Worm (Caenorhabditis elegans): ENCODE data around the gene F56D2.2.

Gene F56D2.2

DNA sequence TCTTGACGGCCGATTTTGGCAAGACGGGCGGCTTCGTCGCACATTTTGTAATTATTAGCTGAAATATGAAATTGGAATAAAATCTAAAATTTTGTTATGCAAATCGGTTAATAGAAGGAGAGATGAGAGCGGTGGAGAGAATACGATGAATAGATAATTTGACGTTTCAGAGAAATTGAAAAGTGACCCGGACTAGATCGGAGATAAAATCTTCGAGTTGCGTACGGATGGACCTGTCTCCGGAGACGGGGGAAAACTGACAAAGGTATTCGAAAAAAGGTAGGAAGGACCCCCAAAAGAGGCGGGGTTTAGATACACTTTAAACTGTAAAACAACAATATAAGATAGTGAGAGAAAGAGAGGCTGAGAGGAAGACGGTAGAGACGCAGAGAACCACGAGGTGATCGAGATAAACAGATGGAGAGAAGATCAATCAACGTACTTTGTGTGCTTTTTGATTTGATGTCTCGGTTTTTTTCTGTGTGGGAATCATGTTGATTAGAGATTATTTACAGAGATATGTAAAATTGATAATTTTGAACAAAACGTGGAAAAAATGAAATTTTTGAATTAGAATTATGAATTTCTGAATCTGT, 34.9 kb upstream of the F56D2.2 start, which contains the start of gene F09F7.6 (continued):
- TF ChIP-seq hmg-1.2 (GFP tag; IDR thresholded peaks at IDR 0.05) (peak; percentile 52), him-1 (tag; optimal IDR thresholded peaks at IDR 0.05) (no peak), ztf-3 (GFP tag; optimal IDR thresholded peaks at IDR 0.05) (no peak), attf-5 (GFP tag; optimal IDR thresholded peaks at IDR 0.05) (peak; percentile 38), ztf-28 (GFP tag; IDR thresholded peaks at IDR 0.05) (no peak), mxl-1 (tag; optimal IDR thresholded peaks at IDR 0.05) (no peak), tlf-1 (GFP tag; optimal IDR thresholded peaks at IDR 0.05) (peak; percentile 42), Y95B8A.8 (GFP tag; IDR thresholded peaks at IDR 0.05) (no peak), mel-28 (tag; optimal IDR thresholded peaks at IDR 0.05; ENCODE audit: borderline replicate concordance) (no peak), akir-1 (GFP tag; optimal IDR thresholded peaks at IDR 0.05) (no peak), rec-8 (tag; optimal IDR thresholded peaks at IDR 0.05) (no peak), dpl-1 (GFP tag; optimal IDR thresholded peaks at IDR 0.05) (no peak), F39B2.1 (GFP tag; IDR thresholded peaks at IDR 0.05) (no peak), bed-1 (GFP tag; IDR thresholded peaks at IDR 0.05) (no peak), K12H6.12 (tag; optimal IDR thresholded peaks at IDR 0.05) (peak; percentile 62), D2030.7 (GFP tag; IDR thresholded peaks at IDR 0.05) (no peak), lin-54 (GFP tag; optimal IDR thresholded peaks at IDR 0.05) (no peak), nhr-179 (tag; optimal IDR thresholded peaks at IDR 0.05) (no peak), K11D2.4 (GFP tag; IDR thresholded peaks at IDR 0.05) (peak; percentile 46; the same call in 1 of the 2 replicates), atf-7 (tag; optimal IDR thresholded peaks at IDR 0.05) (peak; percentile 25), hsf-1 (GFP tag; IDR thresholded peaks at IDR 0.05) (no peak), ekl-4 (GFP tag; IDR thresholded peaks at IDR 0.05) (no peak), F23B12.7 (tag; optimal IDR thresholded peaks at IDR 0.05; ENCODE audit: insufficient read depth) (no peak), B0035.1 (tag; optimal IDR thresholded peaks at IDR 0.05) (no peak), sptf-2 (GFP tag; optimal IDR thresholded peaks at IDR 0.05) (no peak), chd-7 (tag; optimal IDR thresholded peaks at IDR 0.05) (no peak), lin-35 (GFP tag; optimal IDR thresholded peaks at IDR 0.05) (peak in 1 of 3 experiments; percentile 12), F52B5.7 (tag; optimal IDR thresholded peaks at IDR 0.05) (no peak), ama-1 (optimal IDR thresholded peaks at IDR 0.05) (peak; percentile 61), ama-1 (GFP tag; optimal IDR thresholded peaks at IDR 0.05) (no peak)

- TF ChIP-seq nfyb-1 (GFP tag; IDR thresholded peaks at IDR 0.05): peak; percentile 79
- TF ChIP-seq unc-62 (GFP tag; optimal IDR thresholded peaks at IDR 0.05): peak; percentile 90
- peak; percentile 55; the same call in 1 of the 2 replicates for TF ChIP-seq Y53G8AR.9 (GFP tag; conservative IDR thresholded peaks at IDR 0.05)
- peak; percentile 64 for TF ChIP-seq atf-7 (tag; optimal IDR thresholded peaks at IDR 0.05)
- TF ChIP-seq C17E4.6 (GFP tag; IDR thresholded peaks at IDR 0.05): no peak
- peak; percentile 30 for TF ChIP-seq lin-54 (GFP tag; optimal IDR thresholded peaks at IDR 0.05)
- peak; percentile 26 for TF ChIP-seq lin-40 (tag; optimal IDR thresholded peaks at IDR 0.05)
- peak; percentile 2 for TF ChIP-seq ets-4 (GFP tag; optimal IDR thresholded peaks at IDR 0.05)
- no peak for TF ChIP-seq attf-6 (GFP tag; IDR thresholded peaks at IDR 0.05)
- peak; percentile 17 for TF ChIP-seq madf-10 (tag; optimal IDR thresholded peaks at IDR 0.05)
- TF ChIP-seq rcor-1 (GFP tag; IDR thresholded peaks at IDR 0.05): no peak
- TF ChIP-seq madf-6 (GFP tag; IDR thresholded peaks at IDR 0.05): peak; percentile 11; the same call in 1 of the 2 replicates
- TF ChIP-seq let-526 (GFP tag; IDR thresholded peaks at IDR 0.05): 0 out of 2 replicates have a peak, but pooled peaks have one; percentile 48
- no peak for TF ChIP-seq hlh-12 (tag; optimal IDR thresholded peaks at IDR 0.05)
- 0 out of 2 replicates have a peak, but pooled peaks have one; percentile 10 for TF ChIP-seq lir-1 (GFP tag; conservative IDR thresholded peaks at IDR 0.05)
- TF ChIP-seq ceh-100 (GFP tag; IDR thresholded peaks at IDR 0.05): no peak
- 0 out of 2 replicates have a peak, but pooled peaks have one; percentile 53 for TF ChIP-seq Y95B8A.8 (GFP tag; IDR thresholded peaks at IDR 0.05)
- peak; percentile 13 to 83 for TF ChIP-seq let-607 (tag; optimal IDR thresholded peaks at IDR 0.05)
- peak; percentile 23; the same call in 1 of the 2 replicates for TF ChIP-seq mcd-1 (GFP tag; IDR thresholded peaks at IDR 0.05)
- TF ChIP-seq pha-4 (tag; optimal IDR thresholded peaks at IDR 0.05): peak; percentile 76
- peak; percentile 19 for TF ChIP-seq repo-1 (tag; optimal IDR thresholded peaks at IDR 0.05)
- TF ChIP-seq tlf-1 (GFP tag; optimal IDR thresholded peaks at IDR 0.05): peak; percentile 48
These were observed 34.0 kb upstream of the F56D2.2 start for ce11 chrIII:5553098-5553497.

Data from whole organism, young adult.